Worm (Caenorhabditis elegans) whole organism, L4/young adult: ENCODE data around the gene fkh-6.

Source experiments
- W03F9.2 ChIP-seq: fragments of 150-350 bp; optimal IDR thresholded peaks from 2 replicates; lab custom pipeline; 2014; ENCODE audit warnings: missing biosample characterization, missing genetic modification characterization
- dao-5 ChIP-seq: sonication (generic microtip); optimal IDR thresholded peaks from 2 replicates; lab custom pipeline; 2016; ENCODE audit warnings: missing genotype, missing genetic modification characterization, moderate library complexity, missing compliant biosample characterization
- him-1 ChIP-seq: sonication (generic microtip); optimal IDR thresholded peaks from 2 replicates; lab custom pipeline; 2016; ENCODE audit warnings: missing genotype, missing genetic modification reagents, missing genetic modification characterization, missing compliant biosample characterization

- no peak for TF ChIP-seq him-1 (tag; lab: Kevin White, UChicago)
- TF ChIP-seq W03F9.2 (tag; lab: Kevin White, UChicago) = no peak
- TF ChIP-seq dao-5 = no peak
Observed at ce11 chrII:4405358-4405757, 22.2 kb upstream of the fkh-6 start, which contains the start of gene ZK430.5.
